Fruit fly (Drosophila melanogaster): ENCODE measurements around the gene crp.

The crp gene

DNA sequence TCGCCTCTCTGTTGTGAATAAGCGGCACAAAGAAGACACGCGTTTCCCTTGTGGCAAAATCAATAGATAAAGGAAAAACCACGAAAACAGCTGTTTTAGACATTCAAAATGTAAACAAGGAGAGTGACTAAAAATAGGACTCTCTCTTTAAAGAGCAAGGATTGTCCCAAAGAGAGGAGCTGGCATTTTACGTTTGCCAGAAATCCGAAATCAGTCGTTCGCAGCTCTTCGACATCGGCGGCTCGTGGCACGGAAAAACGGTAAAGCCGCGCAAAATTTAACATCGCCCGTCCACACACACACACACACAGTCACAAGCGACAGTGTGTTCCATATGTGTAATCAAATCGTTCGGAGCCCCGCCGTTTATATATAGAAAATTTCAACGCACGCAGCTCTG is 56.3 kb downstream of the crp start, which contains the start of gene Ca-Ma2d:
TSS of gene Ca-Ma2d (plus strand) at position 211 of the 400 bp plus-strand sequence.
- TF ChIP-seq CG15269 (tag; optimal IDR thresholded peaks at IDR 0.05) (no peak), CG4707 (GFP tag; optimal IDR thresholded peaks at IDR 0.05) (no peak), CG33213 (GFP tag; optimal IDR thresholded peaks at IDR 0.05) (no peak), Med (GFP tag) (peak; percentile 85), slou (GFP tag; optimal IDR thresholded peaks at IDR 0.05) (no peak), Adf1 (GFP tag; IDR thresholded peaks at IDR 0.05) (peak; percentile 62; the same call in 1 of the 2 replicates), ewg (GFP tag; optimal IDR thresholded peaks at IDR 0.05) (peak; percentile 56), tap (tag; optimal IDR thresholded peaks at IDR 0.05) (no peak), CG1647 (GFP tag; optimal IDR thresholded peaks at IDR 0.05) (no peak), CG3838 (GFP tag; optimal IDR thresholded peaks at IDR 0.05) (no peak), CG12659 (GFP tag; optimal IDR thresholded peaks at IDR 0.05) (no peak), Scr (GFP tag; IDR thresholded peaks at IDR 0.05; ENCODE audit: partially characterized antibody) (no peak), BEAF-32 (GFP tag; optimal IDR thresholded peaks at IDR 0.05) (no peak), CG17612 (GFP tag; IDR thresholded peaks at IDR 0.05) (no peak), crp (GFP tag; optimal IDR thresholded peaks at IDR 0.05) (peak in 1 of 2 experiments; percentile 78), chinmo (GFP tag; IDR thresholded peaks at IDR 0.05; ENCODE audit: partially characterized antibody) (0 out of 4 replicates have a peak, but pooled peaks have one; percentile 41), CG11398 (GFP tag; optimal IDR thresholded peaks at IDR 0.05) (no peak), CG17829 (tag; optimal IDR thresholded peaks at IDR 0.05) (no peak), CG8359 (GFP tag; optimal IDR thresholded peaks at IDR 0.05; ENCODE audit: borderline replicate concordance) (no peak), Nf-YC (tag; optimal IDR thresholded peaks at IDR 0.05) (no peak), Sin3A (optimal IDR thresholded peaks at IDR 0.05) (no peak), bab2 (GFP tag; optimal IDR thresholded peaks at IDR 0.05) (no peak), mirr (GFP tag; optimal IDR thresholded peaks at IDR 0.05) (no peak), zfh1 (GFP tag; IDR thresholded peaks at IDR 0.05) (no peak), ci (GFP tag; IDR thresholded peaks at IDR 0.05) (0 out of 3 replicates have a peak, but pooled peaks have one; percentile 12), Lhr (GFP tag; optimal IDR thresholded peaks at IDR 0.05) (no peak), inv (GFP tag; IDR thresholded peaks at IDR 0.05; ENCODE audit: partially characterized antibody) (no peak), zen (tag; optimal IDR thresholded peaks at IDR 0.05) (no peak), CG2678 (tag; optimal IDR thresholded peaks at IDR 0.05) (no peak), CG7556 (GFP tag; optimal IDR thresholded peaks at IDR 0.05) (no peak), CG11093 (GFP tag; IDR thresholded peaks at IDR 0.05) (no peak), CG34376 (GFP tag; optimal IDR thresholded peaks at IDR 0.05) (no peak), Sox102F (GFP tag; optimal IDR thresholded peaks at IDR 0.05) (no peak), CG17912 (GFP tag; optimal IDR thresholded peaks at IDR 0.05) (no peak), hb (GFP tag; IDR thresholded peaks at IDR 0.05; ENCODE audit: partially characterized antibody) (no peak), Xrp1 (GFP tag; IDR thresholded peaks at IDR 0.05) (no peak), amos (GFP tag; IDR thresholded peaks at IDR 0.05; ENCODE audit: partially characterized antibody) (peak; percentile 38; the same call in 1 of the 2 replicates), MTF-1 (GFP tag; optimal IDR thresholded peaks at IDR 0.05; ENCODE audit: borderline replicate concordance) (no peak), onecut (GFP tag; IDR thresholded peaks at IDR 0.05) (peak; percentile 92), HmgD (GFP tag; optimal IDR thresholded peaks at IDR 0.05) (no peak), CG6765 (GFP tag; optimal IDR thresholded peaks at IDR 0.05) (no peak), C15 (GFP tag; IDR thresholded peaks at IDR 0.05) (no peak), CG18599 (GFP tag; optimal IDR thresholded peaks at IDR 0.05) (no peak), HLHmδ (GFP tag; optimal IDR thresholded peaks at IDR 0.05) (no peak), en (GFP tag; optimal IDR thresholded peaks at IDR 0.05) (no peak), insv (GFP tag; optimal IDR thresholded peaks at IDR 0.05) (peak in 1 of 2 experiments; percentile 13), CG3163 (GFP tag; optimal IDR thresholded peaks at IDR 0.05) (peak; percentile 97), schlank (tag; optimal IDR thresholded peaks at IDR 0.05) (no peak), ATbp (GFP tag; optimal IDR thresholded peaks at IDR 0.05) (no peak), sens (GFP tag) (peak; percentile 5)

Measured in whole organism, embryonic.